Fruit fly (Drosophila melanogaster): ENCODE results near the gene CG13059.

The CG13059 gene

dm6 chr3L:16334876-16335275 is 11.4 kb downstream of the CG13059 start:
- TF ChIP-seq noc (tag; optimal IDR thresholded peaks at IDR 0.05): no peak

- no peak for TF ChIP-seq noc (tag; optimal IDR thresholded peaks at IDR 0.05)
Observed at dm6 chr3L:16337739-16338138, 14.3 kb downstream of the CG13059 start.

- no peak for TF ChIP-seq noc (tag; optimal IDR thresholded peaks at IDR 0.05)
Observed at dm6 chr3L:16338703-16339102, 15.2 kb downstream of the CG13059 start, which contains the start of gene CG4998. Gene CG4998, plus strand, starts transcription at chr3L:16339003.

- TF ChIP-seq noc (tag; optimal IDR thresholded peaks at IDR 0.05): no peak
Observed at dm6 chr3L:16339463-16339862, 16.0 kb downstream of the CG13059 start.

- TF ChIP-seq noc (tag; optimal IDR thresholded peaks at IDR 0.05): no peak
Observed at dm6 chr3L:16339873-16340272, 16.4 kb downstream of the CG13059 start.

dm6 chr3L:16346023-16346422 is 22.6 kb downstream of the CG13059 start, which contains the start of gene CG33257:
Gene CG33257, plus strand, starts transcription at chr3L:16346323.
- no peak for TF ChIP-seq noc (tag; optimal IDR thresholded peaks at IDR 0.05)

- TF ChIP-seq noc (tag; optimal IDR thresholded peaks at IDR 0.05): no peak
Observed at dm6 chr3L:16347914-16348313, 24.4 kb downstream of the CG13059 start, which contains the start of gene mRpS34. Gene mRpS34, plus strand, starts transcription at chr3L:16348074.

dm6 chr3L:16349686-16350085 is 26.2 kb downstream of the CG13059 start:
- no peak for TF ChIP-seq noc (tag; optimal IDR thresholded peaks at IDR 0.05)

- TF ChIP-seq noc (tag; optimal IDR thresholded peaks at IDR 0.05): no peak
Observed at dm6 chr3L:16351770-16352429, 28.4 kb downstream of the CG13059 start, which contains the start of the genes Golgin104 and Tcs3. Gene Golgin104, minus strand, starts transcription at chr3L:16351951. Gene Tcs3, plus strand, starts transcription at chr3L:16351991.

dm6 chr3L:16354197-16354596 is 30.7 kb downstream of the CG13059 start, which contains the start of gene Pdh:
Gene Pdh, minus strand, starts transcription at chr3L:16354297.
- TF ChIP-seq noc (tag; optimal IDR thresholded peaks at IDR 0.05): no peak

dm6 chr3L:16356171-16356765 is 32.8 kb downstream of the CG13059 start:
- TF ChIP-seq noc (tag; optimal IDR thresholded peaks at IDR 0.05): peak; percentile 17

dm6 chr3L:16357187-16357728 is 33.8 kb downstream of the CG13059 start:
- TF ChIP-seq noc (tag; optimal IDR thresholded peaks at IDR 0.05): no peak

- TF ChIP-seq noc (tag; optimal IDR thresholded peaks at IDR 0.05): no peak
Observed at dm6 chr3L:16357860-16358259, 34.4 kb downstream of the CG13059 start.

dm6 chr3L:16359219-16359748 is 35.8 kb downstream of the CG13059 start, which contains the start of gene ringer:
Gene ringer, minus strand, starts transcription at chr3L:16359428.
- no peak for TF ChIP-seq noc (tag; optimal IDR thresholded peaks at IDR 0.05)

dm6 chr3L:16359795-16360194 is 36.3 kb downstream of the CG13059 start:
- TF ChIP-seq noc (tag; optimal IDR thresholded peaks at IDR 0.05): no peak

dm6 chr3L:16361200-16361815 is 37.8 kb downstream of the CG13059 start:
- TF ChIP-seq noc (tag; optimal IDR thresholded peaks at IDR 0.05): no peak

All from whole organism, larva.